Worm (Caenorhabditis elegans) whole organism, L1 larva: Measurements from ENCODE around the gene M01F1.4.

Experiments
- C16A3.4 ChIP-seq: fragments of 150-350 bp; optimal IDR thresholded peaks from 2 replicates; lab custom pipeline; 2014; ENCODE audit warnings: missing biosample characterization, missing genetic modification characterization
- C34B4.2 ChIP-seq: sonication (generic microtip); optimal IDR thresholded peaks from 2 replicates; lab custom pipeline; 2017; ENCODE audit warnings: mild to moderate bottlenecking, missing genetic modification characterization, missing compliant biosample characterization
- aly-2 ChIP-seq: fragments of 150-350 bp; optimal IDR thresholded peaks from 2 replicates; lab custom pipeline; 2014; ENCODE audit warnings: missing biosample characterization, missing genetic modification characterization
- blmp-1 ChIP-seq: fragments of 150-350 bp; optimal IDR thresholded peaks from 2 replicates; lab custom pipeline; 2014; ENCODE audit warnings: missing biosample characterization, missing genetic modification characterization
- ceh-63 ChIP-seq: fragments of 200-800 bp; sonication (Bioruptor generic); optimal IDR thresholded peaks from 2 replicates; lab custom pipeline; 2018; ENCODE audit warnings: mild to moderate bottlenecking, missing genetic modification characterization, missing compliant biosample characterization
- dpl-1 ChIP-seq, 3 experiments: fragments of 150-350 bp in 2 of 3; sonication (generic microtip) in 1 of 3; optimal IDR thresholded peaks; 2 replicates each; lab custom pipeline; 2014 to 2017; ENCODE audit warnings: missing biosample characterization in 3 of 3, missing genetic modification characterization in 3 of 3, missing genetic modification reagents in 3 of 3
- efl-1 ChIP-seq, 4 experiments: fragments of 150-350 bp; optimal IDR thresholded peaks in 3 of 4; peaks in 1 of 4; 1 replicate in 1 of 4; 2 replicates in 3 of 4; lab custom pipeline; 2014; ENCODE audit warnings: missing biosample characterization in 2 of 4, missing genetic modification characterization in 2 of 4, missing genetic modification reagents in 2 of 4
- elt-2 ChIP-seq: sonication (generic microtip); optimal IDR thresholded peaks from 2 replicates; lab custom pipeline; 2016; ENCODE audit warnings: missing genetic modification characterization, mild to moderate bottlenecking, inconsistent platforms, missing compliant biosample characterization, missing genetic modification reagents
- ets-5 ChIP-seq: fragments of 200-800 bp; sonication (Bioruptor generic); IDR thresholded peaks from 2 replicates; pipeline ENCODE4 v1.3.6; 2022; ENCODE audit warnings: missing genetic modification characterization, missing compliant biosample characterization
- fkh-4 ChIP-seq: sonication (generic microtip); optimal IDR thresholded peaks from 2 replicates; lab custom pipeline; 2016; ENCODE audit warnings: missing compliant biosample characterization, missing genetic modification characterization, borderline replicate concordance
- grh-1 ChIP-seq: fragments of 200-800 bp; sonication (Bioruptor generic); IDR thresholded peaks from 2 replicates; pipeline ENCODE4 v1.3.6; 2022; ENCODE audit warnings: missing genetic modification reagents, missing genetic modification characterization, missing compliant biosample characterization
- hlh-4 ChIP-seq: sonication (generic microtip); optimal IDR thresholded peaks from 2 replicates; lab custom pipeline; 2016; ENCODE audit warnings: mild to moderate bottlenecking, missing genetic modification characterization, missing compliant biosample characterization
- irx-1 ChIP-seq: sonication (generic microtip); optimal IDR thresholded peaks from 2 replicates; lab custom pipeline; 2016; ENCODE audit warnings: missing genetic modification characterization, missing compliant biosample characterization
- jun-1 ChIP-seq: fragments of 150-350 bp; optimal IDR thresholded peaks from 2 replicates; lab custom pipeline; 2014; ENCODE audit warnings: missing biosample characterization, missing genetic modification reagents, missing genetic modification characterization
- lin-13 ChIP-seq: fragments of 150-350 bp; optimal IDR thresholded peaks from 2 replicates; lab custom pipeline; 2014; ENCODE audit warnings: missing biosample characterization, missing genetic modification reagents, missing genetic modification characterization
- lin-14 ChIP-seq: fragments of 200-800 bp; sonication (Bioruptor generic); optimal IDR thresholded peaks from 2 replicates; lab custom pipeline; 2018; ENCODE audit warnings: mild to moderate bottlenecking, missing genetic modification characterization, moderate library complexity, missing compliant biosample characterization
- lin-15B ChIP-seq: fragments of 150-350 bp; sonication (generic microtip); optimal IDR thresholded peaks from 3 replicates; lab custom pipeline; 2014; ENCODE audit warnings: missing biosample characterization, missing genetic modification characterization
- lin-35 ChIP-seq, 2 experiments: fragments of 150-350 bp; optimal IDR thresholded peaks; 2 replicates each; lab custom pipeline; 2014; ENCODE audit warnings: missing biosample characterization in 2 of 2, missing genetic modification characterization in 2 of 2, missing genetic modification reagents in 2 of 2
- lin-39 ChIP-seq: fragments of 150-350 bp; optimal IDR thresholded peaks from 2 replicates; lab custom pipeline; 2014; ENCODE audit warnings: missing biosample characterization, missing genetic modification reagents, missing genetic modification characterization
- lsy-2 ChIP-seq, 2 experiments: fragments of 150-350 bp; optimal IDR thresholded peaks; 2 replicates each; lab custom pipeline; 2014; ENCODE audit warnings: missing biosample characterization in 2 of 2, missing genetic modification characterization in 2 of 2
- mdl-1 ChIP-seq, 2 experiments: fragments of 150-350 bp; optimal IDR thresholded peaks; 2 replicates each; lab custom pipeline; 2014 to 2017; ENCODE audit warnings: missing biosample characterization in 2 of 2, missing genetic modification characterization in 2 of 2, inconsistent platforms in 1 of 2
- mef-2 ChIP-seq: fragments of 150-350 bp; optimal IDR thresholded peaks from 2 replicates; lab custom pipeline; 2014; ENCODE audit warnings: missing biosample characterization, missing genetic modification characterization
- mep-1 ChIP-seq: fragments of 150-350 bp; optimal IDR thresholded peaks from 2 replicates; lab custom pipeline; 2014; ENCODE audit warnings: missing biosample characterization, missing genetic modification characterization
- nhr-11 ChIP-seq: fragments of 150-350 bp; optimal IDR thresholded peaks from 2 replicates; lab custom pipeline; 2014; ENCODE audit warnings: missing biosample characterization, missing genetic modification characterization
- nhr-19 ChIP-seq: fragments of 200-800 bp; sonication (Bioruptor generic); conservative IDR thresholded peaks from 2 replicates; pipeline ENCODE4 v1.3.6; 2022; ENCODE audit warnings: missing genetic modification characterization, missing compliant biosample characterization
- nhr-20 ChIP-seq: sonication (generic microtip); optimal IDR thresholded peaks from 2 replicates; lab custom pipeline; 2016; ENCODE audit warnings: mild to moderate bottlenecking, missing genetic modification characterization, missing compliant biosample characterization
- nhr-28 ChIP-seq: fragments of 150-350 bp; optimal IDR thresholded peaks from 2 replicates; lab custom pipeline; 2014; ENCODE audit warnings: missing biosample characterization, missing genetic modification characterization
- nhr-47 ChIP-seq: sonication (generic microtip); optimal IDR thresholded peaks from 2 replicates; lab custom pipeline; 2016; ENCODE audit warnings: mild to moderate bottlenecking, missing genetic modification characterization, moderate library complexity, missing compliant biosample characterization
- nhr-71 ChIP-seq: sonication (generic microtip); optimal IDR thresholded peaks from 2 replicates; lab custom pipeline; 2016; ENCODE audit warnings: mild to moderate bottlenecking, missing genetic modification characterization, moderate library complexity, missing compliant biosample characterization
- nhr-85 ChIP-seq: sonication (generic microtip); peaks from one replicate; lab custom pipeline; 2016; ENCODE audit warnings: missing genetic modification characterization, inconsistent platforms, missing compliant biosample characterization
- nhr-90 ChIP-seq: sonication (generic microtip); optimal IDR thresholded peaks from 2 replicates; lab custom pipeline; 2016; ENCODE audit warnings: mild to moderate bottlenecking, missing genetic modification characterization, missing compliant biosample characterization; ENCODE audit not compliant: poor library complexity
- snpc-4 ChIP-seq: fragments of 150-350 bp; optimal IDR thresholded peaks from 2 replicates; lab custom pipeline; 2014; ENCODE audit warnings: missing biosample characterization, missing genetic modification characterization
- snu-23 ChIP-seq: sonication (generic microtip); optimal IDR thresholded peaks from 2 replicates; lab custom pipeline; 2016; ENCODE audit warnings: missing genetic modification characterization, missing compliant biosample characterization
- sox-4 ChIP-seq: sonication (generic microtip); optimal IDR thresholded peaks from 2 replicates; lab custom pipeline; 2016; ENCODE audit warnings: missing genetic modification characterization, missing compliant biosample characterization
- sptf-1 ChIP-seq: fragments of 150-350 bp; optimal IDR thresholded peaks from 2 replicates; lab custom pipeline; 2014; ENCODE audit warnings: missing biosample characterization, missing genetic modification characterization
- sup-37 ChIP-seq: fragments of 200-800 bp; sonication (Bioruptor generic); optimal IDR thresholded peaks from 2 replicates; lab custom pipeline; 2018; ENCODE audit warnings: mild to moderate bottlenecking, missing genetic modification characterization, missing compliant biosample characterization
- swsn-7 ChIP-seq: sonication (generic microtip); optimal IDR thresholded peaks from 2 replicates; lab custom pipeline; 2016; ENCODE audit warnings: missing genetic modification characterization, missing compliant biosample characterization
- tbx-2 ChIP-seq: sonication (generic microtip); optimal IDR thresholded peaks from 2 replicates; lab custom pipeline; 2016; ENCODE audit warnings: missing genetic modification characterization, missing compliant biosample characterization
- unc-130 ChIP-seq: fragments of 150-350 bp; optimal IDR thresholded peaks from 2 replicates; lab custom pipeline; 2017; ENCODE audit warnings: missing biosample characterization, missing genetic modification characterization, inconsistent platforms
- unc-30 ChIP-seq: sonication (generic microtip); optimal IDR thresholded peaks from 2 replicates; lab custom pipeline; 2017; ENCODE audit warnings: missing biosample characterization, missing genetic modification characterization
- unc-86 ChIP-seq: sonication (generic microtip); optimal IDR thresholded peaks from 2 replicates; lab custom pipeline; 2016; ENCODE audit warnings: missing genetic modification characterization, missing compliant biosample characterization
- xbp-1 ChIP-seq: sonication (generic microtip); optimal IDR thresholded peaks from 2 replicates; lab custom pipeline; 2016; ENCODE audit warnings: missing genetic modification characterization, missing compliant biosample characterization
- zag-1 ChIP-seq: fragments of 150-350 bp; optimal IDR thresholded peaks from 2 replicates; lab custom pipeline; 2014; ENCODE audit warnings: missing biosample characterization, missing genetic modification characterization
- zip-4 ChIP-seq: fragments of 200-800 bp; sonication (Bioruptor generic); optimal IDR thresholded peaks from 2 replicates; lab custom pipeline; 2018; ENCODE audit warnings: mild to moderate bottlenecking, missing genetic modification characterization, moderate library complexity, missing compliant biosample characterization

Gene M01F1.4

DNA sequence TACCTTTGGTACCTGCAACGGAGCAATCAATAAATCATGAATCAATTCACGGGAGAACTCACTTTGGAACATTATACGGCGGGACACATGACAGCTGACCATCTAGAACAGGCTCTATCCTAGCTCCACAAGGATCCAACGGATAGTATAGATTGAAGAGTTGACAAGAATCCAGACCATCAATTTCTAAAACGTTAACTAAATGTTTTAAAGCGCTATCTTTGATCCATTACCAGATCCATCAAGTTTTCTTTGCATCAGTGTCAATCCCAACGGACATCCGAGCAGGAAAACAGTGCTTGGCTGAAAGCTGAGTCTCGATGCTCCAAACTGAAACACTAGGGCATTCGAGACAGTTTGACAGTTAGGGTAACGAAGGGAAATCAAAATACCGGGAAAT, 13.5 kb upstream of the M01F1.4 start:
- TF ChIP-seq efl-1 (optimal IDR thresholded peaks at IDR 0.05; lab: Kevin White, UChicago): no peak
- peak in 1 of 2 experiments; percentile 49 for TF ChIP-seq efl-1 (GFP tag; optimal IDR thresholded peaks at IDR 0.05 in 1 of 2; lab: Kevin White, UChicago)
- no peak for TF ChIP-seq unc-30
- TF ChIP-seq ets-5 (GFP tag; lab: Robert Waterston, UW): no peak
- TF ChIP-seq nhr-28 (tag; lab: Kevin White, UChicago): no peak

- TF ChIP-seq lin-13 (GFP tag; lab: Kevin White, UChicago): no peak
- no peak for TF ChIP-seq jun-1 (tag; lab: Kevin White, UChicago)
- peak; percentile 76 for TF ChIP-seq elt-2 (tag; lab: Kevin White, UChicago)
- TF ChIP-seq irx-1 (tag; lab: Kevin White, UChicago): no peak
- TF ChIP-seq zip-4 (GFP tag; lab: Kevin White, UChicago): no peak
- TF ChIP-seq nhr-47 (tag; lab: Kevin White, UChicago): no peak
- peak; percentile 18 for TF ChIP-seq snu-23 (GFP tag; lab: Kevin White, UChicago)
- TF ChIP-seq C16A3.4: no peak
- peak; percentile 10 for TF ChIP-seq lin-14
- TF ChIP-seq nhr-71 (tag; lab: Kevin White, UChicago): peak; percentile 27
- no peak for TF ChIP-seq mep-1
- TF ChIP-seq snpc-4 (tag; lab: Kevin White, UChicago): no peak
- no peak for TF ChIP-seq xbp-1 (tag; lab: Kevin White, UChicago)
- no peak for TF ChIP-seq sup-37 (GFP tag; lab: Kevin White, UChicago)
- TF ChIP-seq blmp-1 (tag; lab: Kevin White, UChicago): peak; percentile 71
- TF ChIP-seq nhr-11 (tag; lab: Kevin White, UChicago): no peak
- peak; percentile 11 for TF ChIP-seq nhr-90 (tag; lab: Kevin White, UChicago)
- TF ChIP-seq unc-130: no peak
- no peak for TF ChIP-seq nhr-85 (tag; lab: Kevin White, UChicago)
- TF ChIP-seq C34B4.2 (tag; lab: Kevin White, UChicago): no peak
- TF ChIP-seq lin-35 (GFP tag; optimal IDR thresholded peaks at IDR 0.05; lab: Kevin White, UChicago): peak in 1 of 2 experiments; percentile 44
- no peak for TF ChIP-seq lin-39 (tag; lab: Kevin White, UChicago)
- TF ChIP-seq mdl-1 (tag; optimal IDR thresholded peaks at IDR 0.05; lab: Kevin White, UChicago): peak in 1 of 2 experiments; percentile 56
- no peak for TF ChIP-seq unc-86 (tag; lab: Kevin White, UChicago)
- peak; percentile 25 for TF ChIP-seq nhr-20
- TF ChIP-seq nhr-19 (GFP tag; lab: Robert Waterston, UW): no peak
- TF ChIP-seq sptf-1 (tag; lab: Kevin White, UChicago): no peak
Observed at ce11 chrIII:3520417-3520816, 10.6 kb upstream of the M01F1.4 start.

DNA sequence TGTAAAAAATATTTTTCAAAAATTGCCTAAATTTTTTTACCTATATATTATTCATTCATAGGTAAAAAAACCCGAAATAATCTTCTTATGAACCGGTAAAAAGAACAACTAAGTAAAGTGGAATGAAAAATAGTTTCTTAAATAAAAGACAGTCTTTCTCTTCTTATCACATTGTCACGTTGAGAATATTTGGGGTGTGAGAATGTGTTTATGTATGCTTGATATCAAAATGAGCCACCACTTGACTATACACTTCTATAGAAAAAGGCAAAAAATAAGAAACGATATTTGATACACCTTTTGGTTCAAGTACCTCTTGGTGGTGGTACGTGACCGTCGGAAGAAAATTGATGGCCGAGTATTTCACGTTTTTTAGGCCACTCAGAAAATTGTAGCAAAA, 9.7 kb upstream of the M01F1.4 start, which contains the start of gene hmit-1.3:
hmit-1.3 (minus strand) TSS at position 103 of the 400 bp plus-strand sequence.
- TF ChIP-seq lin-35 (GFP tag; optimal IDR thresholded peaks at IDR 0.05; lab: Kevin White, UChicago) (peak in 1 of 2 experiments; percentile 9), aly-2 (tag; lab: Kevin White, UChicago) (no peak), hlh-4 (tag; lab: Kevin White, UChicago) (no peak), ceh-63 (no peak), irx-1 (tag; lab: Kevin White, UChicago) (no peak), grh-1 (GFP tag; lab: Robert Waterston, UW) (no peak), lin-15B (no peak)
- TF ChIP-seq, all 84 proteins: peak for 1

DNA sequence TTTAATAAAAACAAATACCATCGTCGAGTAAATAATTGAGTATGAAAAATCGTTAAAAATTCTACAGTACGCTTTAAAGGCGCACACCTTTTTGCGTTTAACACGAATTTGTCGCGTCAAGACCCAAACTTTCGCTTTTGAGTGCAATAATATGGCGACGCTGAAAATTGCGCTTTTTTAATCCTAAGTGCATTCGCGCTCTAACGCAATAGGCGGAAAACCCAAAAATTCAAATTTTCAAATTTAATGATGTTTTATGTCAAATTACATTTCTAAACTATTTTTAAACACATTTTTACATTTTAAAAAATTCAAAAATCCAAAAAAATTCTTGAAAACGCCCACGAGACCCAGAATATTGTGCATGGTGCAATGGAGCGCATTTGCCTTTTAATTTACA, 2.0 kb upstream of the M01F1.4 start:
- TF ChIP-seq grh-1 (GFP tag; lab: Robert Waterston, UW): no peak
- TF ChIP-seq zag-1 (tag; lab: Kevin White, UChicago): no peak
- TF ChIP-seq ceh-63: no peak
- TF ChIP-seq lin-35 (GFP tag; optimal IDR thresholded peaks at IDR 0.05; lab: Kevin White, UChicago): peak in 1 of 2 experiments; percentile 67
- no peak for TF ChIP-seq mef-2 (tag; lab: Kevin White, UChicago)
- no peak for TF ChIP-seq C34B4.2 (tag; lab: Kevin White, UChicago)
- TF ChIP-seq efl-1 (optimal IDR thresholded peaks at IDR 0.05; lab: Kevin White, UChicago): peak; percentile 26 to 52
- TF ChIP-seq efl-1 (GFP tag; optimal IDR thresholded peaks at IDR 0.05 in 1 of 2; lab: Kevin White, UChicago): peak; percentile 48 to 96
- TF ChIP-seq tbx-2 (tag; lab: Kevin White, UChicago): no peak
- TF ChIP-seq mep-1: no peak
- no peak for TF ChIP-seq mdl-1 (tag; optimal IDR thresholded peaks at IDR 0.05; lab: Kevin White, UChicago)
- no peak for TF ChIP-seq swsn-7
- TF ChIP-seq fkh-4: no peak
- TF ChIP-seq zip-4 (GFP tag; lab: Kevin White, UChicago): no peak
- peak in 2 of 3 experiments; percentile 37 to 46 for TF ChIP-seq dpl-1 (GFP tag; optimal IDR thresholded peaks at IDR 0.05; lab: Kevin White, UChicago)
- no peak for TF ChIP-seq snu-23 (GFP tag; lab: Kevin White, UChicago)
- TF ChIP-seq lsy-2 (tag; optimal IDR thresholded peaks at IDR 0.05; lab: Kevin White, UChicago): no peak
- no peak for TF ChIP-seq sox-4 (tag; lab: Kevin White, UChicago)
